Worm (Caenorhabditis elegans) whole organism, mixed stage, embryonic: ENCODE results near the gene Y49F6B.8.

ENCODE experiments used
- M03D4.4 ChIP-seq: sonication (generic microtip); optimal IDR thresholded peaks from 2 replicates; lab custom pipeline; 2017; ENCODE audit warnings: mild to moderate bottlenecking, missing genetic modification characterization, missing compliant biosample characterization
- bed-3 ChIP-seq: fragments of 200-800 bp; sonication (Bioruptor generic); optimal IDR thresholded peaks from 3 replicates; lab custom pipeline; 2018; ENCODE audit warnings: mild to moderate bottlenecking, missing genetic modification characterization, moderate library complexity, missing compliant biosample characterization
- blmp-1 ChIP-seq: fragments of 150-350 bp; optimal IDR thresholded peaks from 2 replicates; lab custom pipeline; 2014; ENCODE audit warnings: missing biosample characterization, missing genetic modification characterization
- ceh-39 ChIP-seq: fragments of 150-350 bp; optimal IDR thresholded peaks from 2 replicates; lab custom pipeline; 2014; ENCODE audit warnings: missing biosample characterization, missing genetic modification characterization
- ceh-43 ChIP-seq: fragments of 200-800 bp; sonication (Bioruptor generic); optimal IDR thresholded peaks from 2 replicates; lab custom pipeline; 2018; ENCODE audit warnings: mild to moderate bottlenecking, missing genetic modification characterization, moderate library complexity, missing compliant biosample characterization
- ceh-83 ChIP-seq: fragments of 200-800 bp; sonication (Bioruptor generic); optimal IDR thresholded peaks from 2 replicates; lab custom pipeline; 2018; ENCODE audit warnings: mild to moderate bottlenecking, missing genetic modification characterization, missing compliant biosample characterization
- ces-1 ChIP-seq: fragments of 150-350 bp; optimal IDR thresholded peaks from 2 replicates; lab custom pipeline; 2014; ENCODE audit warnings: missing biosample characterization, missing genetic modification reagents, missing genetic modification characterization
- cnd-1 ChIP-seq: fragments of 200-800 bp; sonication (Bioruptor generic); optimal IDR thresholded peaks from 2 replicates; lab custom pipeline; 2018; ENCODE audit warnings: mild to moderate bottlenecking, missing genetic modification characterization, missing compliant biosample characterization
- drap-1 ChIP-seq: fragments of 200-800 bp; sonication (Bioruptor generic); optimal IDR thresholded peaks from 3 replicates; lab custom pipeline; 2018; ENCODE audit warnings: mild to moderate bottlenecking, missing genetic modification characterization, missing compliant biosample characterization
- elt-1 ChIP-seq: sonication (generic microtip); optimal IDR thresholded peaks from 2 replicates; lab custom pipeline; 2017; ENCODE audit warnings: missing genetic modification characterization, mild to moderate bottlenecking, missing compliant biosample characterization, antibody characterized with exemption, moderate library complexity, borderline replicate concordance; ENCODE audit not compliant: insufficient read depth
- elt-3 ChIP-seq: fragments of 150-350 bp; optimal IDR thresholded peaks from 2 replicates; lab custom pipeline; 2014; ENCODE audit warnings: missing biosample characterization, missing genetic modification characterization
- flh-1 ChIP-seq: fragments of 200-800 bp; sonication (Bioruptor generic); optimal IDR thresholded peaks from 2 replicates; lab custom pipeline; 2018; ENCODE audit warnings: mild to moderate bottlenecking, missing genetic modification characterization, moderate library complexity, missing compliant biosample characterization
- ham-2 ChIP-seq: fragments of 200-800 bp; sonication (Bioruptor generic); optimal IDR thresholded peaks from 2 replicates; lab custom pipeline; 2018; ENCODE audit warnings: mild to moderate bottlenecking, missing genetic modification characterization, missing compliant biosample characterization
- hlh-1 ChIP-seq: fragments of 150-350 bp; optimal IDR thresholded peaks from 2 replicates; lab custom pipeline; 2014; ENCODE audit warnings: missing biosample characterization, missing genetic modification reagents, missing genetic modification characterization
- lin-13 ChIP-seq: fragments of 150-350 bp; optimal IDR thresholded peaks from 2 replicates; lab custom pipeline; 2014; ENCODE audit warnings: missing biosample characterization, missing genetic modification characterization
- lin-32 ChIP-seq: fragments of 200-800 bp; sonication (Bioruptor generic); optimal IDR thresholded peaks from 2 replicates; lab custom pipeline; 2018; ENCODE audit warnings: mild to moderate bottlenecking, missing genetic modification characterization, missing compliant biosample characterization
- lsy-2 ChIP-seq: fragments of 150-350 bp; optimal IDR thresholded peaks from 2 replicates; lab custom pipeline; 2014; ENCODE audit warnings: missing biosample characterization, missing genetic modification characterization
- mab-5 ChIP-seq: fragments of 150-350 bp; optimal IDR thresholded peaks from 2 replicates; lab custom pipeline; 2014; ENCODE audit warnings: missing biosample characterization, missing genetic modification characterization
- mep-1 ChIP-seq: fragments of 150-350 bp; optimal IDR thresholded peaks from 2 replicates; lab custom pipeline; 2017; ENCODE audit warnings: missing biosample characterization, missing genetic modification reagents, missing genetic modification characterization, inconsistent platforms
- mls-2 ChIP-seq: sonication (generic microtip); optimal IDR thresholded peaks from 2 replicates; lab custom pipeline; 2016; ENCODE audit warnings: mild to moderate bottlenecking, missing genetic modification characterization, moderate library complexity, missing compliant biosample characterization
- nhr-12 ChIP-seq: fragments of 150-350 bp; optimal IDR thresholded peaks from 2 replicates; lab custom pipeline; 2014; ENCODE audit warnings: missing biosample characterization, missing genetic modification characterization
- nhr-2 ChIP-seq: fragments of 150-350 bp; optimal IDR thresholded peaks from 2 replicates; lab custom pipeline; 2014; ENCODE audit warnings: missing biosample characterization, missing genetic modification characterization
- nhr-237 ChIP-seq: fragments of 150-350 bp; optimal IDR thresholded peaks from 2 replicates; lab custom pipeline; 2014; ENCODE audit warnings: missing biosample characterization, missing genetic modification characterization
- nhr-28 ChIP-seq: fragments of 150-350 bp; optimal IDR thresholded peaks from 2 replicates; lab custom pipeline; 2014; ENCODE audit warnings: missing biosample characterization, missing genetic modification characterization
- nhr-76 ChIP-seq: sonication (generic microtip); optimal IDR thresholded peaks from 2 replicates; lab custom pipeline; 2017; ENCODE audit warnings: missing biosample characterization, missing genetic modification characterization
- pha-4 ChIP-seq: fragments of 150-350 bp; optimal IDR thresholded peaks from 2 replicates; lab custom pipeline; 2018; ENCODE audit warnings: missing biosample characterization, missing genetic modification reagents, missing genetic modification characterization
- sem-2 ChIP-seq: fragments of 200-800 bp; sonication (Bioruptor generic); optimal IDR thresholded peaks from 2 replicates; lab custom pipeline; 2018; ENCODE audit warnings: mild to moderate bottlenecking, missing genetic modification characterization, missing compliant biosample characterization
- snpc-4 ChIP-seq: fragments of 150-350 bp; optimal IDR thresholded peaks from 2 replicates; lab custom pipeline; 2014; ENCODE audit warnings: missing biosample characterization, missing genetic modification characterization
- sptf-1 ChIP-seq: sonication (generic microtip); optimal IDR thresholded peaks from 2 replicates; lab custom pipeline; 2017; ENCODE audit warnings: mild to moderate bottlenecking, missing genetic modification characterization, moderate library complexity, missing compliant biosample characterization
- tbx-8 ChIP-seq: fragments of 200-800 bp; sonication (Bioruptor generic); optimal IDR thresholded peaks from 2 replicates; lab custom pipeline; 2018; ENCODE audit warnings: mild to moderate bottlenecking, missing genetic modification characterization, moderate library complexity, missing compliant biosample characterization
- unc-120 ChIP-seq: sonication (generic microtip); optimal IDR thresholded peaks from 2 replicates; lab custom pipeline; 2017; ENCODE audit warnings: missing genetic modification characterization, missing compliant biosample characterization; ENCODE audit not compliant: poor library complexity, severe bottlenecking
- unc-39 ChIP-seq: fragments of 150-350 bp; optimal IDR thresholded peaks from 2 replicates; lab custom pipeline; 2014; ENCODE audit warnings: missing biosample characterization, missing genetic modification characterization
- unc-62 ChIP-seq: fragments of 150-350 bp; optimal IDR thresholded peaks from 2 replicates; lab custom pipeline; 2014; ENCODE audit warnings: missing biosample characterization, missing genetic modification reagents, missing genetic modification characterization
- zip-8 ChIP-seq: fragments of 150-350 bp; optimal IDR thresholded peaks from 2 replicates; lab custom pipeline; 2014; ENCODE audit warnings: missing biosample characterization, missing genetic modification characterization
- ztf-11 ChIP-seq: fragments of 150-350 bp; optimal IDR thresholded peaks from 2 replicates; lab custom pipeline; 2014; ENCODE audit warnings: missing biosample characterization, missing genetic modification characterization

Y49F6B.8 gene

ce11 chrII:3520988-3521850 is 39.7 kb upstream of the Y49F6B.8 start, which contains the start of gene W09G10.9:
TSS of gene W09G10.9 (plus strand) at chrII:3521800.
- TF ChIP-seq M03D4.4 (peak; percentile 89), sem-2 (peak; percentile 70), lin-13 (tag; lab: Kevin White, UChicago) (peak; percentile 28), ceh-39 (no peak), hlh-1 (tag; lab: Kevin White, UChicago) (peak; percentile 50), mep-1 (tag; lab: Kevin White, UChicago) (peak; percentile 30), elt-1 (tag; lab: Kevin White, UChicago) (no peak), ham-2 (GFP tag; lab: Kevin White, UChicago) (peak; percentile 80), drap-1 (peak; percentile 85), nhr-237 (tag; lab: Kevin White, UChicago) (peak; percentile 41), ces-1 (peak; percentile 29), cnd-1 (peak; percentile 85), lsy-2 (tag; lab: Kevin White, UChicago) (peak; percentile 34), sptf-1 (tag; lab: Kevin White, UChicago) (peak; percentile 94), snpc-4 (tag; lab: Kevin White, UChicago) (no peak), ztf-11 (tag; lab: Kevin White, UChicago) (peak; percentile 33), unc-120 (tag; lab: Kevin White, UChicago) (peak; percentile 70), nhr-28 (peak; percentile 1), ceh-83 (GFP tag; lab: Kevin White, UChicago) (peak; percentile 91), ceh-43 (GFP tag; lab: Kevin White, UChicago) (peak; percentile 79), blmp-1 (tag; lab: Kevin White, UChicago) (no peak), bed-3 (GFP tag; lab: Kevin White, UChicago) (peak; percentile 70), lin-32 (peak; percentile 72), tbx-8 (GFP tag; lab: Kevin White, UChicago) (peak; percentile 51), flh-1 (GFP tag; lab: Kevin White, UChicago) (peak; percentile 48), nhr-12 (tag; lab: Kevin White, UChicago) (no peak), mls-2 (tag; lab: Kevin White, UChicago) (peak; percentile 91), mab-5 (no peak)
- TF ChIP-seq, all 35 proteins: peak for 22

- TF ChIP-seq ces-1 (peak; percentile 82), mab-5 (no peak), hlh-1 (tag; lab: Kevin White, UChicago) (peak; percentile 51), tbx-8 (GFP tag; lab: Kevin White, UChicago) (peak; percentile 49), unc-62 (no peak), flh-1 (GFP tag; lab: Kevin White, UChicago) (peak; percentile 38), unc-39 (tag; lab: Kevin White, UChicago) (peak; percentile 3), ztf-11 (tag; lab: Kevin White, UChicago) (peak; percentile 48), mep-1 (tag; lab: Kevin White, UChicago) (peak; percentile 9), ceh-83 (GFP tag; lab: Kevin White, UChicago) (peak; percentile 86), mls-2 (tag; lab: Kevin White, UChicago) (peak; percentile 77), snpc-4 (tag; lab: Kevin White, UChicago) (no peak), cnd-1 (peak; percentile 86), M03D4.4 (peak; percentile 75), sem-2 (peak; percentile 78), lin-13 (tag; lab: Kevin White, UChicago) (peak; percentile 43), zip-8 (tag; lab: Kevin White, UChicago) (peak; percentile 67), drap-1 (peak; percentile 84), sptf-1 (tag; lab: Kevin White, UChicago) (peak; percentile 91), nhr-76 (tag; lab: Kevin White, UChicago) (peak; percentile 43), elt-3 (peak; percentile 37), nhr-237 (tag; lab: Kevin White, UChicago) (peak; percentile 22), pha-4 (no peak), nhr-28 (no peak), nhr-12 (tag; lab: Kevin White, UChicago) (no peak), unc-120 (tag; lab: Kevin White, UChicago) (peak; percentile 89), lsy-2 (tag; lab: Kevin White, UChicago) (peak; percentile 27), lin-32 (peak; percentile 31), elt-1 (tag; lab: Kevin White, UChicago) (peak; percentile 0), ceh-39 (no peak), nhr-2 (tag; lab: Kevin White, UChicago) (no peak), bed-3 (GFP tag; lab: Kevin White, UChicago) (peak; percentile 40), blmp-1 (tag; lab: Kevin White, UChicago) (no peak), ham-2 (GFP tag; lab: Kevin White, UChicago) (peak; percentile 83), ceh-43 (GFP tag; lab: Kevin White, UChicago) (peak; percentile 49)
These were observed 37.6 kb upstream of the Y49F6B.8 start, which contains the start of gene clec-126 for ce11 chrII:3518961-3519544. TSS of gene clec-126 (plus strand) at chrII:3519494.
